Worm (Caenorhabditis elegans): ENCODE results near the gene C15B12.1.
A peak's percentile ranks its signal among the peaks of the same experiment; 100 is the strongest.

Gene C15B12.1

DNA sequence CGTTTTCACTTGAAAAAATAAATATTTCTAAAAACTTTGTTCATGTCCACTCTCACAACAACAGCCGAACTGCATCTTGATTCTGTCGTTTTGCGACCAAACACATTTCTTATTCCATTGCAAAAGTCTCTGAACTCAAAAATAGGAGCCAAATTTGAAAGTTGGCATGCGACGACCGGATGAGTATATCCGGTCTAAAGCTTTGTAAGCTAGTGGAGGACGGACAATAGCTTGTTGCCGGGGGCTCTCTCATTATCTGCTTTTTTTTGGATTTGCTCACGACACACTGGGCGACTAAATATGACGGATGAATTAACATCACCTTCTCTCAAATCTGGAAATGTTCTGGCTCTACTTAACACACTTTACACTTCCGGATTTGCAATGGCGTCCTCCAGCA, 14.9 kb upstream of the C15B12.1 start, which contains the start of gene K04E7.1:
K04E7.1 (plus strand) TSS at position 301 of the 400 bp plus-strand sequence.
- TF ChIP-seq lin-13 (GFP tag; optimal IDR thresholded peaks at IDR 0.05): no peak
- TF ChIP-seq mab-9 (GFP tag; IDR thresholded peaks at IDR 0.05): no peak
- no peak for TF ChIP-seq ceh-63 (GFP tag; optimal IDR thresholded peaks at IDR 0.05)
- no peak for TF ChIP-seq pag-3 (tag; optimal IDR thresholded peaks at IDR 0.05; ENCODE audit: borderline replicate concordance, insufficient read depth)
- no peak for TF ChIP-seq elt-3 (tag; optimal IDR thresholded peaks at IDR 0.05)
- no peak for TF ChIP-seq pax-3 (tag; optimal IDR thresholded peaks at IDR 0.05)
- no peak for TF ChIP-seq ceh-90 (tag; optimal IDR thresholded peaks at IDR 0.05)
- no peak for TF ChIP-seq mef-2 (tag; optimal IDR thresholded peaks at IDR 0.05)
- no peak for TF ChIP-seq lin-39 (tag; optimal IDR thresholded peaks at IDR 0.05)
- TF ChIP-seq ces-1 (GFP tag; optimal IDR thresholded peaks at IDR 0.05): no peak
- TF ChIP-seq C04F5.9 (tag; optimal IDR thresholded peaks at IDR 0.05): no peak
- TF ChIP-seq aly-2 (tag; optimal IDR thresholded peaks at IDR 0.05): no peak
- TF ChIP-seq swsn-7 (tag; optimal IDR thresholded peaks at IDR 0.05): no peak
- no peak for TF ChIP-seq snpc-4 (tag; optimal IDR thresholded peaks at IDR 0.05)
- no peak for TF ChIP-seq Y116A8C.19 (tag; optimal IDR thresholded peaks at IDR 0.05; ENCODE audit: borderline replicate concordance)
- TF ChIP-seq ets-5 (GFP tag; IDR thresholded peaks at IDR 0.05): no peak
- TF ChIP-seq hlh-17 (GFP tag; optimal IDR thresholded peaks at IDR 0.05; ENCODE audit: borderline replicate concordance): no peak
- TF ChIP-seq vab-15 (tag; optimal IDR thresholded peaks at IDR 0.05): no peak

DNA sequence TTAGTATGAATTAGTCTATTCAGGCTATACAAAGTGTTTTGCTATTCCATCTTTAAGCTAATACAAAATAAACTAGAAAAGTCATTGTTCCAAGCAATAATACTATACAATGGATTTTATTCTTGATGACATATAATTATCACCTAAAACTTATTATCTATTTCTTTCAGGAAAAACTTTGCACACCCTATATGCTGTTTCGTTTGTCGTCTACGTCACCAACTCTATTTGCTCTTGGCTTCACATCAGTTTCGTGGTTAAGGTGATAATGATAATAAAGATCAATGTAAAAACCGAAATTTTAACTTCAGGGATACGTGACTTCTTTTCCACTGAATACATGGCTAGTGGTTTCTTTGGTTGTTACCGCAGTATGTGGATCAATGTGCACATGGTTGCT, 14.1 kb upstream of the C15B12.1 start:
- TF ChIP-seq sptf-1 (tag; optimal IDR thresholded peaks at IDR 0.05) (no peak), efl-1 (optimal IDR thresholded peaks at IDR 0.05) (no peak), efl-1 (GFP tag; optimal IDR thresholded peaks at IDR 0.05 in 1 of 2) (peak in 1 of 2 experiments; percentile 88)

DNA sequence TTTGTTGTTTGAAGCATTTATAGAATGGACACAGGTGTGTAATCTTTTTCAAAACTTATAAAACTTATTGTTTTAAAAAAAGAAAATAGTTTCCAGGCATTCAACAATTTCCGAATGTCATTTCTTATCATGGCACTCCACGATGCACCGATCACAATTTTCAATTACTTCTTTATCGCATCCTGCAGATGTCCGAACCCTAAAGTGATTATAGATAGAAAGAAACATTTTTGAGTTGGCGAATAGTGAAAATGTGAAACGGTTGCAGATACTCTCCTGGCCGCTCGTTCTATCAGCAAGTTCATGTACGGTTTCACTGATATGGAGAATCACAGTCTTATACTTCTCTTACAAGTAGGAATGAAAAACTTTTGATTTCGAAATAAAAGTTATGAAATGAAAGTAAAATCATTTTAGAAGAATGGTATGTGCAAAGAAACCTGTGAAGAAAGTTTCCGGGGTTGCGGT, 13.6 kb upstream of the C15B12.1 start, which contains the start of gene C15B12.2:
C15B12.2 (plus strand) TSS at position 418 of the 468 bp plus-strand sequence.
- peak; percentile 72 for TF ChIP-seq elt-2 (tag; optimal IDR thresholded peaks at IDR 0.05)
- no peak for TF ChIP-seq fkh-4 (tag; optimal IDR thresholded peaks at IDR 0.05; ENCODE audit: borderline replicate concordance)
- TF ChIP-seq nhr-84 (tag; optimal IDR thresholded peaks at IDR 0.05): no peak

DNA sequence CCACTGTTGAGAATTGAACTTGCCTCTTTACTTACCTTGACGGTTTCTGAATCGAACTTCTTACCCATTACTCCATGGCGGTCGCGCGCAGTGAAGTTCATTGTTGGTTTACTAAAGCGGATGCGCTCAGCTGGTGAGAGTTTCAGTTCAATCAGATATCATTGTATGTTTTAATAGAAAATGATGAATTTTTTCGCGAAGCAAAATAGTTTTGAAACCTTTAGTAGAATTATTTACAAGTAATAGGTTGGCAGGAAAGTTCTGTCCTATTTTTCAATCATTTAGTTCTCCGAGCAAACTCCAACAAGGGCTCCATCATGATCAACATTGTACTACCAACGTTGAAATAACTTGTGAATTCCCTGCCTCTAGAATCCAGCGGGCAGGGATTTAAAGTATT, 9.1 kb upstream of the C15B12.1 start, which contains the start of gene C15B12.3:
C15B12.3 (minus strand) TSS at position 101 of the 400 bp plus-strand sequence.
- TF ChIP-seq ceh-90 (tag; optimal IDR thresholded peaks at IDR 0.05): no peak
- TF ChIP-seq sup-37 (GFP tag; optimal IDR thresholded peaks at IDR 0.05): no peak
- TF ChIP-seq efl-1 (optimal IDR thresholded peaks at IDR 0.05): no peak
- TF ChIP-seq efl-1 (GFP tag; optimal IDR thresholded peaks at IDR 0.05 in 1 of 2): no peak
- TF ChIP-seq unc-98 (GFP tag; IDR thresholded peaks at IDR 0.05): no peak
- TF ChIP-seq egl-27 (tag; optimal IDR thresholded peaks at IDR 0.05): no peak
- no peak for TF ChIP-seq nhr-76 (tag; optimal IDR thresholded peaks at IDR 0.05)
- TF ChIP-seq unc-30 (tag; optimal IDR thresholded peaks at IDR 0.05): no peak
- no peak for TF ChIP-seq lin-14 (GFP tag; optimal IDR thresholded peaks at IDR 0.05)
- no peak for TF ChIP-seq fos-1 (tag; optimal IDR thresholded peaks at IDR 0.05)
- TF ChIP-seq aly-2 (tag; optimal IDR thresholded peaks at IDR 0.05): no peak
- no peak for TF ChIP-seq nhr-11 (tag; optimal IDR thresholded peaks at IDR 0.05)

ce11 chrX:6468499-6468898, 8.1 kb upstream of the C15B12.1 start, which contains the start of gene C15B12.9:
Gene C15B12.9 (plus strand): TSS chrX:6468799.
- TF ChIP-seq snu-23 (GFP tag; optimal IDR thresholded peaks at IDR 0.05) (no peak), unc-86 (tag; optimal IDR thresholded peaks at IDR 0.05) (no peak), egl-13 (tag; optimal IDR thresholded peaks at IDR 0.05) (no peak), unc-130 (tag; optimal IDR thresholded peaks at IDR 0.05) (no peak), swsn-7 (tag; optimal IDR thresholded peaks at IDR 0.05) (no peak), snpc-4 (tag; optimal IDR thresholded peaks at IDR 0.05) (no peak), nhr-28 (tag; optimal IDR thresholded peaks at IDR 0.05) (no peak), grh-1 (GFP tag; IDR thresholded peaks at IDR 0.05) (no peak), nhr-77 (tag; optimal IDR thresholded peaks at IDR 0.05) (no peak), fkh-10 (GFP tag; optimal IDR thresholded peaks at IDR 0.05) (no peak), nhr-12 (tag; optimal IDR thresholded peaks at IDR 0.05) (no peak), nhr-237 (tag; optimal IDR thresholded peaks at IDR 0.05) (no peak), aha-1 (tag; optimal IDR thresholded peaks at IDR 0.05) (no peak)
